Fruit fly (Drosophila melanogaster): Measurements from ENCODE around the gene Cpr30F.

dm6 chr2L:9943521-9943920 lies 10.6 kb upstream of the Cpr30F start:
- TF ChIP-seq toe (GFP tag; optimal IDR thresholded peaks at IDR 0.05) (no peak), CG1620 (GFP tag; optimal IDR thresholded peaks at IDR 0.05) (no peak), ovo (GFP tag; optimal IDR thresholded peaks at IDR 0.05) (no peak), Mnt (GFP tag; optimal IDR thresholded peaks at IDR 0.05) (peak; percentile 25), cic (GFP tag; optimal IDR thresholded peaks at IDR 0.05) (peak; percentile 97), cnc (optimal IDR thresholded peaks at IDR 0.05) (no peak), CG7101 (tag; optimal IDR thresholded peaks at IDR 0.05) (peak; percentile 64), tj (GFP tag; optimal IDR thresholded peaks at IDR 0.05) (no peak), bab1 (GFP tag; optimal IDR thresholded peaks at IDR 0.05) (no peak), CG5204 (GFP tag; optimal IDR thresholded peaks at IDR 0.05) (no peak), Crg-1 (GFP tag; optimal IDR thresholded peaks at IDR 0.05) (peak; percentile 16), CG12768 (GFP tag; optimal IDR thresholded peaks at IDR 0.05) (peak; percentile 53)
